Worm (Caenorhabditis elegans): Measurements from ENCODE around the gene srab-20.

srab-20 gene

DNA sequence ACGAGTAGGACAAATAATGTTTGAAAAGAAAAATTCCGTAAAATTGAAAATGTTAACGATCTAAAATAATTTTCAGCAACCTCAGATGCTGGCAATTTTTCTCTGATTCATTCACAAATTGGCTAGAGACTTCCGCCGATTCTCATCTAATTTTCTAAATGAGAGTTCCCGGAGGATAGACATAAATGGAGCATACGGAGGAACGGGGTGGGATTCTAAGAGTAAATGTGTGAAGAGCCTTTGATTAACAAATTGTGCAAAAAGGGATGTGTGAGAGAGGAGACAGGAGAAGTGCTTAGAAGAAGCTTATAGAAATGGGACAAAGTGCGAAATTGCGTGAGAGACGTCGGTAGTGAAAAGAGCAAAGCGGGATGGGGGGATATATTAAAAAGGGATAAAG, 22.8 kb downstream of the srab-20 start:
- TF ChIP-seq flt-1 (GFP tag; IDR thresholded peaks at IDR 0.05) (no peak), ref-1 (GFP tag; conservative IDR thresholded peaks at IDR 0.05) (no peak), cog-1 (tag; optimal IDR thresholded peaks at IDR 0.05) (no peak), T22C8.4 (GFP tag; IDR thresholded peaks at IDR 0.05) (no peak), med-1 (GFP tag; optimal IDR thresholded peaks at IDR 0.05; ENCODE audit: insufficient read depth) (no peak), ztf-23 (GFP tag; IDR thresholded peaks at IDR 0.05) (no peak), ztf-29 (GFP tag; IDR thresholded peaks at IDR 0.05) (no peak)

DNA sequence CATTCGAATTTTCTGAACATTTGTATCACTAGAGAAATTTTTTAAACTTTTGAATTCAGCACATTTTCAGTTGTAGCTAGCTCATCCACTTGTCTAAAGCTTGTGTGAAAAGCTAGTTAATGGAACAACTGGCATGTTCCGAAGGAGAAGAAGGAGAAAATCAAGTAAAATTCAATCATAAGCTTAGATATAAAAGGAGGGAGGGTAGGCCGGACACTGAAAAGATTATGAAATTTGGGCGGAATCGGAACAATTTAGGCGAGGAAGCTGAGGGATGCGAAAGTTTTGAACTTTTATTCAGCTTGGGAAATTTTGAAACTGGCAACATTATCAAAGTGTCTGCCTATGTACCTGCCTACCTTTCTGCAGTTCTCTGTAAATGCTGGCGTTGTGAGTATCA, 23.7 kb downstream of the srab-20 start:
- no peak for TF ChIP-seq ztf-29 (GFP tag; IDR thresholded peaks at IDR 0.05)
- no peak for TF ChIP-seq ref-1 (GFP tag; conservative IDR thresholded peaks at IDR 0.05)
- no peak for TF ChIP-seq ztf-23 (GFP tag; IDR thresholded peaks at IDR 0.05)
- no peak for TF ChIP-seq tab-1 (GFP tag; IDR thresholded peaks at IDR 0.05)
- no peak for TF ChIP-seq cog-1 (tag; optimal IDR thresholded peaks at IDR 0.05)
- TF ChIP-seq klf-2 (GFP tag; conservative IDR thresholded peaks at IDR 0.05): no peak

DNA sequence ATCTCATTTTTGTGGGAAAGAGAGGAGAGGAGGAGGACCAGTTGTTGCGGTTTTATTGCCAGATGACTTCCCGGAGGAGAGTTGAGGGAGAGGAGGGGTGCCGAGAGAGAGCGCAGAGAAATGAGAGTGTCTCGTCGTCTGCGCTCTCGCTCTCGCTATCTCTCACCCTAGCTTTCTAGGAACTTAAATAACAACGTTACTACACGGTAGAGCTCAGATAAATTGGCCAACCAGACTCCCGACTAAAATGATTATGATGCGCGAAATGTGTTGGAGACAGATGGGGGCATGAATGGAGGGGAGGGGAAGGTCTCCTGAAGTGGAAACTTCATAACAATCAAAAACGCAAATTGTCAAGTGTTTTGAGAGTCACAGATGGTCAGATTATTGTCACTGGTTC, 25.8 kb downstream of the srab-20 start:
- no peak for TF ChIP-seq flt-1 (GFP tag; IDR thresholded peaks at IDR 0.05)
- no peak for TF ChIP-seq med-1 (GFP tag; optimal IDR thresholded peaks at IDR 0.05; ENCODE audit: insufficient read depth)
- TF ChIP-seq cog-1 (tag; optimal IDR thresholded peaks at IDR 0.05): no peak
- TF ChIP-seq ref-1 (GFP tag; conservative IDR thresholded peaks at IDR 0.05): no peak
- TF ChIP-seq ztf-29 (GFP tag; IDR thresholded peaks at IDR 0.05): no peak
- no peak for TF ChIP-seq klf-2 (GFP tag; conservative IDR thresholded peaks at IDR 0.05)
- TF ChIP-seq tab-1 (GFP tag; IDR thresholded peaks at IDR 0.05): no peak
- TF ChIP-seq T22C8.4 (GFP tag; IDR thresholded peaks at IDR 0.05): no peak
- TF ChIP-seq ztf-23 (GFP tag; IDR thresholded peaks at IDR 0.05): no peak

DNA sequence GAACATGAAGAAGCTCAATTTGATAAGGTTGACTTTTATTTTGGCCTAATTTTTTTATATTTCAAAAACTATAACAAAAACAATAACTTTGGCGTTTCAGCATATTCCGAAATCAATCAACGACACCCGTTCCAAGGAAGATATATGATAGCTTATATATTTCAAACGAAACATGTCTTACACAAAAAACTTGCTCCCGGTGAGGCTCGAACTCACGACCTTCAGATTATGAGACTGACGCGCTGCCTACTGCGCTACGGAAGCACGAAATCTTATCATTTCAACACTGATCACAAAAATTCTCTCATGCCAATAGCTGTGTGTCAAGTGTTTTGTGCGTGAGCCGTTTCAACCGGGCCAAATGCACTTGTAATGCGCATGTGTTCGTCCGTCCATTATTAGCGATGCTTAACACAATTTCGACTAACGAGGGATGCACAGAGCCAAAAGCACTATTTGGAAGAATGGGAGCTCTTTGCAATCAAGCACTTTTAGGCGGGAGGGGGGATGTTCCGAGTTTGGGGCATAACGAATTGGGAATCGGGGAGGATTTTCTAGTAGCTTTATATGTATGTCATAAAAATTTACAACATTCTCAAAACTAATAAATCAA, 26.4 kb downstream of the srab-20 start:
- TF ChIP-seq tab-1 (GFP tag; IDR thresholded peaks at IDR 0.05): no peak

DNA sequence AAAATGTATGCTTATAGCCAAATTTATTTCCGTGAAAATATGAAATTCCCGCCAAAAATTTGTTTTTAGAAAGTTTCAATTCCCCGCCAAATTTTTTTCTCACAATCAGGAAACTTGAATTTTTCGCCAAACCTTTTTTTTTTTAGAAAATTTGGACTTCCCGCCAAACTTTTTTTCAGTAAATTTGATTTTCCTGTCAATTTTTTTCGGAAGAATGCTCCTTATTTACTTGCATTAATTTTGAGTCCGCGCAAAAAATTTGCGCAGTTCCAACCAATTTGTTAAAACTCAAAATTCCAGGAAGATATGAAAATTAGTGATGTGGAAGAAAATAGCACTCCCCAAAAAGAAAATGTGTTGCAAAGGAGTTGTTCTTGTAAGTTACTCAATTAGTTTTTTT, 31.1 kb downstream of the srab-20 start, which contains the start of gene slc-28.2:
TSS of gene slc-28.2 (plus strand) at position 301 of the 400 bp plus-strand sequence.
- no peak for TF ChIP-seq cog-1 (tag; optimal IDR thresholded peaks at IDR 0.05)
- TF ChIP-seq med-1 (GFP tag; optimal IDR thresholded peaks at IDR 0.05; ENCODE audit: insufficient read depth): no peak
- TF ChIP-seq klf-2 (GFP tag; conservative IDR thresholded peaks at IDR 0.05): no peak
- no peak for TF ChIP-seq flt-1 (GFP tag; IDR thresholded peaks at IDR 0.05)
- no peak for TF ChIP-seq T22C8.4 (GFP tag; IDR thresholded peaks at IDR 0.05)
- TF ChIP-seq ztf-23 (GFP tag; IDR thresholded peaks at IDR 0.05): no peak
- no peak for TF ChIP-seq ref-1 (GFP tag; conservative IDR thresholded peaks at IDR 0.05)
- no peak for TF ChIP-seq ztf-29 (GFP tag; IDR thresholded peaks at IDR 0.05)

DNA sequence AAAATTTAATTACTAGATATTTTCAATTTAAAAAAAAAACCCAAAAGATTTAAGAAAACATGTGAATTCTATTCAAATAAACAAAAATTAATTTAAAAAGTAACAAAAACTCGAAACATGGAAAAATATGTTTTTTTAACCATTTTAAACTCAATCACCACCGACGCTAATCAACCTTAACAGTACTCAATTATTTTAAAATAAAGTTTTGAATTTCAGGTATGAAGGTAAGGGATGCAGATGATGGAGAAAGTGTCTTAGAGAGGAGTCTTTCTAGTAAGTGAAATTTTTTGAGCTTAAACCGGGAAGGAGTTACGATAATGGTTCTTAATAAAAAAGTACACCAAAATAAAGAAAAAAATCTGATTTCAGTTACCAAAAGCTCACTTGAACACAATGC, 34.7 kb downstream of the srab-20 start, which contains the start of gene slc-28.1:
TSS of gene slc-28.1 (plus strand) at position 301 of the 400 bp plus-strand sequence.
- TF ChIP-seq flt-1 (GFP tag; IDR thresholded peaks at IDR 0.05) (no peak), klf-2 (GFP tag; conservative IDR thresholded peaks at IDR 0.05) (no peak), ztf-29 (GFP tag; IDR thresholded peaks at IDR 0.05) (no peak), T22C8.4 (GFP tag; IDR thresholded peaks at IDR 0.05) (no peak), cog-1 (tag; optimal IDR thresholded peaks at IDR 0.05) (no peak), tab-1 (GFP tag; IDR thresholded peaks at IDR 0.05) (no peak), ztf-23 (GFP tag; IDR thresholded peaks at IDR 0.05) (no peak), ref-1 (GFP tag; conservative IDR thresholded peaks at IDR 0.05) (no peak), med-1 (GFP tag; optimal IDR thresholded peaks at IDR 0.05; ENCODE audit: insufficient read depth) (no peak)

DNA sequence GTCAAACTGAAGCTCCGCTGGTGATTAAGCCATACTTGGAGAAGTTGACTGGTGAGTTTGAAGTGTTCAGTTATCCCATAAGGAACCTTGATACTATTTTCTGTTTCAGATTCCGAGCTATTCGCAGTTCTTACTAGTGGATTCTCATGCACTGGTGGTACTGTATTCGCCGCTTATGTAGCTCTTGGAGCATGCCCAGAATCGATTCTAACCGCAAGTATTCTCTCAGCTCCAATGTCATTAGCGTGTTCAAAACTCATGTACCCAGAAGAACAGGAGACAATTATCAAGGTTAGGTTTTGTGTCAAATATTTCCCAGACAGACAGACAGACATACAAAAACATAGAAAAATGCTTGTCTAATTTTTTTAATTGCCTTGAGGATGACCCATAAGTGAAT, 36.1 kb downstream of the srab-20 start:
- TF ChIP-seq cog-1 (tag; optimal IDR thresholded peaks at IDR 0.05) (no peak), ztf-29 (GFP tag; IDR thresholded peaks at IDR 0.05) (no peak), ref-1 (GFP tag; conservative IDR thresholded peaks at IDR 0.05) (no peak), T22C8.4 (GFP tag; IDR thresholded peaks at IDR 0.05) (no peak), tab-1 (GFP tag; IDR thresholded peaks at IDR 0.05) (no peak), klf-2 (GFP tag; conservative IDR thresholded peaks at IDR 0.05) (no peak), ztf-23 (GFP tag; IDR thresholded peaks at IDR 0.05) (no peak), med-1 (GFP tag; optimal IDR thresholded peaks at IDR 0.05; ENCODE audit: insufficient read depth) (no peak), flt-1 (GFP tag; IDR thresholded peaks at IDR 0.05) (no peak)

DNA sequence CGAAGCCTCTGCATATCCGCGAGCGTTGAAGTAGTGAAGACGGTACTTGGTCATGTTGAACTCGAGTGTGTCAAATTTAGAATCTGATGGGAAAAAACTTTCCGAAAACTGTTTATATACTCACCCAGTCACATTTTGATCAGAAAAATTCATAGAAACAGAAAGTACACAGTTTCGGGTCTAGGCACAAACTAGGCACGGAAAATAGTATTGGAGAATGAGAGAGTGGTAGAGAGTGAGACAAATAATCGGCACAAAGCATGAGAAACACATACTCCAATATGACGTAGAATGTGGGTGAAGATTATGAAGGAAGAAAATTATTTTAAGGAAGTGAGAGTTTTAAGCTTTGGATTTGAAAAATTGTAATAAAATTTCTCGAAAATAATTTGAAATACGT, 39.6 kb downstream of the srab-20 start, which contains the start of gene gst-33:
TSS of gene gst-33 (minus strand) at position 127 of the 400 bp plus-strand sequence.
- TF ChIP-seq ztf-29 (GFP tag; IDR thresholded peaks at IDR 0.05) (no peak), T22C8.4 (GFP tag; IDR thresholded peaks at IDR 0.05) (no peak), med-1 (GFP tag; optimal IDR thresholded peaks at IDR 0.05; ENCODE audit: insufficient read depth) (no peak), ztf-23 (GFP tag; IDR thresholded peaks at IDR 0.05) (no peak), cog-1 (tag; optimal IDR thresholded peaks at IDR 0.05) (no peak), ref-1 (GFP tag; conservative IDR thresholded peaks at IDR 0.05) (no peak), klf-2 (GFP tag; conservative IDR thresholded peaks at IDR 0.05) (no peak), tab-1 (GFP tag; IDR thresholded peaks at IDR 0.05) (no peak), flt-1 (GFP tag; IDR thresholded peaks at IDR 0.05) (no peak)

DNA sequence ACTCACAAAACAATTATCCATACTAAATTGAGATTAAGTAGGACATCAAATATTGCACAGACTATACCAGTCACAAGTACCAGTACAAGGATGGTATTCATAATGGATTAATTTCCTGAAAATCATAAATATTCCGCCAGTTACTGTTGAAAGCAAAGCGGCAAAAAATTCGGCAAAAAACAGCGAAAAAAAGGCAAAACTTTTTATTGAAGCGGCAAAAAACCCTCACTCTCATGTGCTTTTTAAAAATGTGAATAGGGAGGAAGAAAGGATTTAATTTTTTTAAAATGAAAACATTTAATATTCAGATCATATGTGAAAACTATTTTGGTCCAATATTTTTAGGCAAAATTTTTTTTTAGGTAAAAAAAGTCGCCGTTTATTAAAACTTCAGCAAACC, 42.0 kb downstream of the srab-20 start, which contains the start of gene srbc-29:
TSS of gene srbc-29 (minus strand) at position 101 of the 400 bp plus-strand sequence.
- no peak for TF ChIP-seq flt-1 (GFP tag; IDR thresholded peaks at IDR 0.05)
- TF ChIP-seq tab-1 (GFP tag; IDR thresholded peaks at IDR 0.05): no peak
- TF ChIP-seq cog-1 (tag; optimal IDR thresholded peaks at IDR 0.05): no peak
- no peak for TF ChIP-seq ref-1 (GFP tag; conservative IDR thresholded peaks at IDR 0.05)
- no peak for TF ChIP-seq med-1 (GFP tag; optimal IDR thresholded peaks at IDR 0.05; ENCODE audit: insufficient read depth)
- no peak for TF ChIP-seq T22C8.4 (GFP tag; IDR thresholded peaks at IDR 0.05)
- no peak for TF ChIP-seq ztf-23 (GFP tag; IDR thresholded peaks at IDR 0.05)

DNA sequence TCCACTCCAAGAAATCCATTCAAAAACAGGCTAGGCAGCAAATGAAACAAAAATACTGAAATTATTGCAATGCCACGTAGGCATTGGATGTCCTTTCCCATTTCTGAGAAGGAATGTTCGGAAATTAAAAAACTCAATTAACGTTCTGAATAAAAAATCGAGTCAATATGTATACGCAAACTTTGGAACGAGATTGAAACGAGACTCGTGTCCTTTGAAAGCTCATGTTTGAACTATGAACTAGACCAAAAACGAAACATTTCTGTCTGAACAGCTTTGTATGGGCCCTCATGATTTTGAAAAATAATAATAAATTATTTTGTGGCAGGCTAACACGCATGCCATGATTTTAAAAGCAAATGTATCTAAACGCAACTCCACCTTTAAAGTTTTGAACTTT, 46.2 kb downstream of the srab-20 start, which contains the start of gene oac-2:
TSS of gene oac-2 (minus strand) at position 101 of the 400 bp plus-strand sequence.
- no peak for TF ChIP-seq T22C8.4 (GFP tag; IDR thresholded peaks at IDR 0.05)
- TF ChIP-seq ref-1 (GFP tag; conservative IDR thresholded peaks at IDR 0.05): no peak
- no peak for TF ChIP-seq tab-1 (GFP tag; IDR thresholded peaks at IDR 0.05)
- TF ChIP-seq cog-1 (tag; optimal IDR thresholded peaks at IDR 0.05): no peak
- no peak for TF ChIP-seq flt-1 (GFP tag; IDR thresholded peaks at IDR 0.05)
- TF ChIP-seq klf-2 (GFP tag; conservative IDR thresholded peaks at IDR 0.05): no peak
- no peak for TF ChIP-seq ztf-29 (GFP tag; IDR thresholded peaks at IDR 0.05)
- no peak for TF ChIP-seq ztf-23 (GFP tag; IDR thresholded peaks at IDR 0.05)
- no peak for TF ChIP-seq med-1 (GFP tag; optimal IDR thresholded peaks at IDR 0.05; ENCODE audit: insufficient read depth)
